Fruit fly (Drosophila melanogaster) whole organism, embryonic: ENCODE results near the gene Tm1.

ENCODE experiments used
- Adf1 ChIP-seq: fragments of 200-800 bp; sonication (Bioruptor generic); IDR thresholded peaks from 2 replicates; pipeline ENCODE4 v1.3.6; 2022; ENCODE audit warnings: missing biosample characterization, missing genetic modification characterization
- Atf3 ChIP-seq: fragments of 200-800 bp; sonication (Bioruptor generic); optimal IDR thresholded peaks from 3 replicates; lab custom pipeline; 2016; ENCODE audit warnings: missing biosample characterization, missing genetic modification characterization
- CG10267 ChIP-seq: fragments of 200-800 bp; sonication (Bioruptor generic); optimal IDR thresholded peaks from 2 replicates; lab custom pipeline; 2018; ENCODE audit warnings: missing biosample characterization, mild to moderate bottlenecking, missing genetic modification characterization, moderate library complexity
- CG10462 ChIP-seq: fragments of 200-800 bp; sonication (Bioruptor generic); optimal IDR thresholded peaks from 2 replicates; lab custom pipeline; 2016; ENCODE audit warnings: missing biosample characterization, missing genetic modification characterization
- CG11504 ChIP-seq: fragments of 200-800 bp; sonication (Bioruptor generic); optimal IDR thresholded peaks from 3 replicates; lab custom pipeline; 2019; ENCODE audit warnings: missing biosample characterization, mild to moderate bottlenecking, missing genetic modification characterization, moderate library complexity
- CG13123 ChIP-seq: fragments of 200-800 bp; sonication (Bioruptor generic); optimal IDR thresholded peaks from 2 replicates; lab custom pipeline; 2016; ENCODE audit warnings: missing biosample characterization, missing genetic modification characterization
- CG15479 ChIP-seq: fragments of 200-800 bp; sonication (Bioruptor generic); optimal IDR thresholded peaks from 3 replicates; lab custom pipeline; 2019; ENCODE audit warnings: missing biosample characterization, mild to moderate bottlenecking, missing genetic modification characterization, moderate library complexity
- CG15514 ChIP-seq: fragments of 200-800 bp; sonication (Bioruptor generic); optimal IDR thresholded peaks from 3 replicates; lab custom pipeline; 2017; ENCODE audit warnings: missing biosample characterization, missing genetic modification characterization, mild to moderate bottlenecking, moderate library complexity, missing genetic modification reagents
- CG17568 ChIP-seq: fragments of 200-800 bp; sonication (Bioruptor generic); optimal IDR thresholded peaks from 2 replicates; lab custom pipeline; 2018; ENCODE audit warnings: missing biosample characterization, mild to moderate bottlenecking, missing genetic modification characterization, moderate library complexity
- CG17829 ChIP-seq: fragments of 200-800 bp; optimal IDR thresholded peaks from 2 replicates; lab custom pipeline; 2019; ENCODE audit warnings: missing biosample characterization, mild to moderate bottlenecking, missing genetic modification characterization, moderate library complexity
- CG2116 ChIP-seq: fragments of 200-800 bp; sonication (Bioruptor generic); optimal IDR thresholded peaks from 3 replicates; lab custom pipeline; 2018; ENCODE audit warnings: missing biosample characterization, mild to moderate bottlenecking, missing genetic modification characterization
- CG2129 ChIP-seq: fragments of 200-800 bp; sonication (Bioruptor generic); IDR thresholded peaks from 2 replicates; pipeline ENCODE4 v1.3.6; 2022; ENCODE audit warnings: missing biosample characterization, missing genetic modification characterization; ENCODE audit not compliant: partially characterized antibody
- CG3163 ChIP-seq: fragments of 200-800 bp; sonication (Bioruptor generic); optimal IDR thresholded peaks from 3 replicates; lab custom pipeline; 2016; ENCODE audit warnings: missing biosample characterization, missing genetic modification characterization
- CG4820 ChIP-seq: fragments of 200-800 bp; sonication (Bioruptor generic); optimal IDR thresholded peaks from 3 replicates; lab custom pipeline; 2016; ENCODE audit warnings: missing biosample characterization, missing genetic modification characterization
- CG6654 ChIP-seq: fragments of 200-800 bp; sonication (Bioruptor generic); optimal IDR thresholded peaks from 2 replicates; lab custom pipeline; 2017; ENCODE audit warnings: missing biosample characterization, mild to moderate bottlenecking, missing genetic modification characterization
- CG7357 ChIP-seq: fragments of 200-800 bp; sonication (Bioruptor generic); IDR thresholded peaks from 3 replicates; pipeline ENCODE4 v1.3.6; 2022; ENCODE audit warnings: missing biosample characterization, missing genetic modification characterization
- CG7839 ChIP-seq: fragments of 200-800 bp; sonication (Bioruptor generic); optimal IDR thresholded peaks from 3 replicates; lab custom pipeline; 2018; ENCODE audit warnings: missing biosample characterization, mild to moderate bottlenecking, missing genetic modification characterization, moderate library complexity
- CG7928 ChIP-seq: fragments of 200-800 bp; sonication (Bioruptor generic); optimal IDR thresholded peaks from 2 replicates; lab custom pipeline; 2017; ENCODE audit warnings: missing biosample characterization, mild to moderate bottlenecking, missing genetic modification characterization
- CG9797 ChIP-seq: fragments of 200-800 bp; sonication (Bioruptor generic); optimal IDR thresholded peaks from 3 replicates; lab custom pipeline; 2018; ENCODE audit warnings: missing biosample characterization, mild to moderate bottlenecking, missing genetic modification characterization
- CG9932 ChIP-seq: fragments of 200-800 bp; sonication (Bioruptor generic); IDR thresholded peaks from 2 replicates; pipeline ENCODE4 v1.3.6; 2022; ENCODE audit warnings: missing biosample characterization, missing genetic modification characterization
- Dbx ChIP-seq: fragments of 200-800 bp; sonication (Bioruptor generic); IDR thresholded peaks from 3 replicates; pipeline ENCODE4 v1.3.6; 2022; ENCODE audit warnings: missing biosample characterization, missing genetic modification characterization
- Deaf1 ChIP-seq: fragments of 200-800 bp; optimal IDR thresholded peaks from 3 replicates; lab custom pipeline; 2019; ENCODE audit warnings: missing biosample characterization, mild to moderate bottlenecking, missing genetic modification characterization, moderate library complexity
- Dip3 ChIP-seq: fragments of 200-800 bp; sonication (Bioruptor generic); optimal IDR thresholded peaks from 3 replicates; lab custom pipeline; 2016; ENCODE audit warnings: missing biosample characterization, missing genetic modification characterization
- Ets65A ChIP-seq: fragments of 200-800 bp; sonication (Bioruptor generic); peaks from one replicate; lab custom pipeline; 2016; ENCODE audit warnings: missing biosample characterization, missing genetic modification characterization
- Fer2 ChIP-seq: fragments of 200-800 bp; sonication (Bioruptor generic); optimal IDR thresholded peaks from 2 replicates; lab custom pipeline; 2018; ENCODE audit warnings: missing biosample characterization, mild to moderate bottlenecking, missing genetic modification characterization, moderate library complexity
- HmgD ChIP-seq: fragments of 200-800 bp; sonication (Bioruptor generic); optimal IDR thresholded peaks from 3 replicates; lab custom pipeline; 2016; ENCODE audit warnings: missing biosample characterization, missing genetic modification characterization
- MESR4 ChIP-seq: fragments of 200-800 bp; sonication (Bioruptor generic); optimal IDR thresholded peaks from 2 replicates; lab custom pipeline; 2018; ENCODE audit warnings: missing biosample characterization, mild to moderate bottlenecking, missing genetic modification characterization, moderate library complexity
- Med ChIP-seq: fragments of 200-800 bp; sonication (Bioruptor generic); peaks from one replicate; lab custom pipeline; 2016; ENCODE audit warnings: missing biosample characterization, missing genetic modification characterization, mild to moderate bottlenecking, inconsistent platforms, moderate library complexity
- PHDP ChIP-seq: fragments of 200-800 bp; sonication (Bioruptor generic); optimal IDR thresholded peaks from 3 replicates; lab custom pipeline; 2018; ENCODE audit warnings: missing biosample characterization, mild to moderate bottlenecking, missing genetic modification characterization, moderate library complexity
- Sox102F ChIP-seq: fragments of 200-800 bp; sonication (Bioruptor generic); optimal IDR thresholded peaks from 2 replicates; lab custom pipeline; 2018; ENCODE audit warnings: missing biosample characterization, mild to moderate bottlenecking, missing genetic modification characterization, moderate library complexity
- Taf1 ChIP-seq: fragments of 200-800 bp; sonication (Bioruptor generic); IDR thresholded peaks from 2 replicates; pipeline ENCODE4 v1.3.6; 2022; ENCODE audit warnings: missing biosample characterization, missing genetic modification characterization
- YL-1 ChIP-seq: fragments of 200-800 bp; sonication (Bioruptor generic); optimal IDR thresholded peaks from 3 replicates; lab custom pipeline; 2017; ENCODE audit warnings: missing biosample characterization, mild to moderate bottlenecking, missing genetic modification characterization
- amos ChIP-seq: fragments of 200-800 bp; sonication (Bioruptor generic); IDR thresholded peaks from 2 replicates; pipeline ENCODE4 v1.3.6; 2022; ENCODE audit warnings: missing biosample characterization, missing genetic modification characterization; ENCODE audit not compliant: partially characterized antibody
- az2 ChIP-seq: fragments of 200-800 bp; sonication (Bioruptor generic); optimal IDR thresholded peaks from 3 replicates; lab custom pipeline; 2016; ENCODE audit warnings: missing biosample characterization, missing genetic modification characterization
- dm ChIP-seq: fragments of 200-800 bp; sonication (Bioruptor generic); optimal IDR thresholded peaks from 3 replicates; lab custom pipeline; 2016; ENCODE audit warnings: missing biosample characterization, missing genetic modification characterization
- dysf ChIP-seq: fragments of 200-800 bp; sonication (Bioruptor generic); IDR thresholded peaks from 3 replicates; pipeline ENCODE4 v1.3.6; 2022; ENCODE audit warnings: missing biosample characterization, missing genetic modification characterization
- fu2 ChIP-seq: fragments of 200-800 bp; sonication (Bioruptor generic); optimal IDR thresholded peaks from 2 replicates; lab custom pipeline; 2016; ENCODE audit warnings: missing biosample characterization, missing genetic modification characterization
- ham ChIP-seq: fragments of 200-800 bp; sonication (Bioruptor generic); IDR thresholded peaks from 2 replicates; pipeline ENCODE4 v1.3.6; 2022; ENCODE audit warnings: missing biosample characterization, missing genetic modification characterization
- nerfin-2 ChIP-seq: fragments of 200-800 bp; sonication (Bioruptor generic); IDR thresholded peaks from 2 replicates; pipeline ENCODE4 v1.3.6; 2022; ENCODE audit warnings: missing biosample characterization, missing genetic modification characterization; ENCODE audit not compliant: partially characterized antibody
- oc ChIP-seq: fragments of 200-800 bp; sonication (Bioruptor generic); optimal IDR thresholded peaks from 2 replicates; lab custom pipeline; 2018; ENCODE audit warnings: missing biosample characterization, mild to moderate bottlenecking, missing genetic modification characterization, moderate library complexity
- org-1 ChIP-seq: fragments of 200-800 bp; sonication (Bioruptor generic); optimal IDR thresholded peaks from 2 replicates; lab custom pipeline; 2017; ENCODE audit warnings: missing biosample characterization, missing genetic modification characterization
- phol ChIP-seq: fragments of 200-800 bp; sonication (Bioruptor generic); optimal IDR thresholded peaks from 3 replicates; lab custom pipeline; 2018; ENCODE audit warnings: missing biosample characterization, mild to moderate bottlenecking, missing genetic modification characterization, moderate library complexity
- repo ChIP-seq: fragments of 200-800 bp; sonication (Bioruptor generic); optimal IDR thresholded peaks from 2 replicates; lab custom pipeline; 2016; ENCODE audit warnings: missing biosample characterization, missing genetic modification characterization
- row ChIP-seq: fragments of 200-800 bp; sonication (Bioruptor generic); IDR thresholded peaks from 3 replicates; pipeline ENCODE4 v1.3.6; 2022; ENCODE audit warnings: missing biosample characterization, missing genetic modification characterization
- sd ChIP-seq: fragments of 200-800 bp; sonication (Bioruptor generic); optimal IDR thresholded peaks from 3 replicates; lab custom pipeline; 2018; ENCODE audit warnings: missing biosample characterization, mild to moderate bottlenecking, missing genetic modification characterization, moderate library complexity
- slbo ChIP-seq: fragments of 200-800 bp; sonication (Bioruptor generic); IDR thresholded peaks from 2 replicates; pipeline ENCODE4 v1.3.6; 2022; ENCODE audit warnings: missing biosample characterization, missing genetic modification characterization
- tap ChIP-seq: fragments of 200-800 bp; optimal IDR thresholded peaks from 3 replicates; lab custom pipeline; 2019; ENCODE audit warnings: missing biosample characterization, mild to moderate bottlenecking, missing genetic modification characterization, moderate library complexity
- trh ChIP-seq: fragments of 200-800 bp; sonication (Bioruptor generic); optimal IDR thresholded peaks from 2 replicates; lab custom pipeline; 2016; ENCODE audit warnings: missing biosample characterization, missing genetic modification characterization
- tx ChIP-seq: fragments of 200-800 bp; sonication (Bioruptor generic); optimal IDR thresholded peaks from 2 replicates; lab custom pipeline; 2016; ENCODE audit warnings: missing biosample characterization, missing genetic modification characterization
- vfl ChIP-seq: fragments of 200-800 bp; sonication (Bioruptor generic); optimal IDR thresholded peaks from 2 replicates; lab custom pipeline; 2016; ENCODE audit warnings: missing biosample characterization, missing genetic modification characterization
- wdn ChIP-seq: fragments of 200-800 bp; sonication (Bioruptor generic); IDR thresholded peaks from 2 replicates; pipeline ENCODE4 v1.3.6; 2022; ENCODE audit warnings: missing biosample characterization, missing genetic modification characterization
- wek ChIP-seq: fragments of 200-800 bp; sonication (Bioruptor generic); optimal IDR thresholded peaks from 3 replicates; lab custom pipeline; 2018; ENCODE audit warnings: missing biosample characterization, mild to moderate bottlenecking, missing genetic modification characterization, moderate library complexity

The Tm1 gene

dm6 chr3R:15249735-15250134, 28.3 kb upstream of the Tm1 start, which contains the start of gene CG42404 (continued):
- TF ChIP-seq CG7839 (tag; lab: Kevin White, UChicago), result no peak
- TF ChIP-seq CG9932 (GFP tag; lab: Robert Waterston, UW), result no peak
- TF ChIP-seq ham (GFP tag; lab: Robert Waterston, UW), result no peak
- no peak for TF ChIP-seq CG15479 (GFP tag; lab: Kevin White, UChicago)
- no peak for TF ChIP-seq Taf1 (GFP tag; lab: Robert Waterston, UW)
- TF ChIP-seq nerfin-2, result no peak
- TF ChIP-seq Adf1 (GFP tag; lab: Robert Waterston, UW), result no peak
- peak; percentile 15 for TF ChIP-seq CG2116 (GFP tag; lab: Kevin White, UChicago)
- no peak for TF ChIP-seq trh
- TF ChIP-seq CG17829, result no peak
- peak; percentile 92 for TF ChIP-seq CG7928 (GFP tag; lab: Kevin White, UChicago)
- TF ChIP-seq dysf, result no peak
- peak; percentile 68 for TF ChIP-seq CG10462
- TF ChIP-seq Deaf1, result peak; percentile 86
- no peak for TF ChIP-seq CG6654 (GFP tag; lab: Kevin White, UChicago)
- TF ChIP-seq Med, result peak; percentile 82
- no peak for TF ChIP-seq Sox102F
- TF ChIP-seq YL-1 (GFP tag; lab: Kevin White, UChicago), result no peak
- TF ChIP-seq vfl (GFP tag; lab: Kevin White, UChicago), result no peak
- TF ChIP-seq CG4820 (GFP tag; lab: Kevin White, UChicago), result no peak
- no peak for TF ChIP-seq Dip3 (GFP tag; lab: Kevin White, UChicago)
- TF ChIP-seq amos (GFP tag; lab: Robert Waterston, UW), result no peak
- TF ChIP-seq phol, result peak; percentile 0
- TF ChIP-seq slbo (GFP tag; lab: Robert Waterston, UW), result no peak
- TF ChIP-seq MESR4 (GFP tag; lab: Kevin White, UChicago), result peak; percentile 7
- no peak for TF ChIP-seq Fer2 (tag; lab: Kevin White, UChicago)
- no peak for TF ChIP-seq CG17568 (GFP tag; lab: Kevin White, UChicago)
- TF ChIP-seq tap, result no peak
- TF ChIP-seq row, result peak; percentile 18; the same call in 1 of the 3 replicates
- no peak for TF ChIP-seq az2
- TF ChIP-seq CG10267 (tag; lab: Kevin White, UChicago), result peak; percentile 5
- TF ChIP-seq CG7357 (GFP tag; lab: Robert Waterston, UW), result no peak
- TF ChIP-seq Dbx, result no peak
- no peak for TF ChIP-seq wdn (GFP tag; lab: Robert Waterston, UW)
- no peak for TF ChIP-seq CG9797 (GFP tag; lab: Kevin White, UChicago)
- TF ChIP-seq dm (GFP tag; lab: Kevin White, UChicago), result no peak
- no peak for TF ChIP-seq HmgD (GFP tag; lab: Kevin White, UChicago)
- no peak for TF ChIP-seq CG2129 (GFP tag; lab: Robert Waterston, UW)
- no peak for TF ChIP-seq repo (GFP tag; lab: Kevin White, UChicago)
- no peak for TF ChIP-seq org-1
- no peak for TF ChIP-seq CG13123 (GFP tag; lab: Kevin White, UChicago)
- TF ChIP-seq PHDP (tag; lab: Kevin White, UChicago), result no peak
- no peak for TF ChIP-seq sd (tag; lab: Kevin White, UChicago)
- TF ChIP-seq fu2 (GFP tag; lab: Kevin White, UChicago), result no peak
- no peak for TF ChIP-seq Atf3 (GFP tag; lab: Kevin White, UChicago)
- TF ChIP-seq CG3163 (GFP tag; lab: Kevin White, UChicago), result no peak
- TF ChIP-seq tx (GFP tag; lab: Kevin White, UChicago), result no peak
- no peak for TF ChIP-seq Ets65A (GFP tag; lab: Kevin White, UChicago)
- TF ChIP-seq wek, result no peak
- TF ChIP-seq CG15514, result peak; percentile 99
- no peak for TF ChIP-seq CG11504 (tag; lab: Kevin White, UChicago)
- TF ChIP-seq oc (tag; lab: Kevin White, UChicago), result no peak
